Fruit fly (Drosophila melanogaster) whole organism, embryonic: Measurements from ENCODE around the gene CG14817.
A peak's percentile ranks its signal among the peaks of the same experiment; 100 is the strongest.

Source experiments
- B-H2 ChIP-seq: fragments of 200-800 bp; sonication (Bioruptor generic); optimal IDR thresholded peaks from 2 replicates; lab custom pipeline; 2018; ENCODE audit warnings: missing biosample characterization, mild to moderate bottlenecking, missing genetic modification characterization
- C15 ChIP-seq: fragments of 200-800 bp; sonication (Bioruptor generic); IDR thresholded peaks from 3 replicates; pipeline ENCODE4 v1.3.6; 2022; ENCODE audit warnings: missing biosample characterization, missing genetic modification characterization
- CG10274 ChIP-seq: fragments of 200-800 bp; sonication (Bioruptor generic); optimal IDR thresholded peaks from 3 replicates; lab custom pipeline; 2017; ENCODE audit warnings: missing biosample characterization, mild to moderate bottlenecking, missing genetic modification characterization
- CG10321 ChIP-seq: fragments of 200-800 bp; sonication (Bioruptor generic); IDR thresholded peaks from 2 replicates; pipeline ENCODE4 v1.3.6; 2022; ENCODE audit warnings: missing biosample characterization, missing genetic modification characterization
- CG10543 ChIP-seq: fragments of 200-800 bp; sonication (Bioruptor generic); optimal IDR thresholded peaks from 3 replicates; lab custom pipeline; 2017; ENCODE audit warnings: missing biosample characterization, mild to moderate bottlenecking, missing genetic modification characterization, moderate library complexity
- CG11695 ChIP-seq: fragments of 200-800 bp; sonication (Bioruptor generic); IDR thresholded peaks from 3 replicates; pipeline ENCODE4 v1.3.6; 2022; ENCODE audit warnings: missing biosample characterization, missing genetic modification characterization
- CG1233 ChIP-seq: fragments of 200-800 bp; sonication (Bioruptor generic); optimal IDR thresholded peaks from 4 replicates; lab custom pipeline; 2018; ENCODE audit warnings: missing biosample characterization, mild to moderate bottlenecking, missing genetic modification characterization
- CG13624 ChIP-seq: fragments of 200-800 bp; sonication (Bioruptor generic); optimal IDR thresholded peaks from 2 replicates; lab custom pipeline; 2016; ENCODE audit warnings: missing biosample characterization, missing genetic modification characterization
- CG1529 ChIP-seq: fragments of 200-800 bp; sonication (Bioruptor generic); optimal IDR thresholded peaks from 3 replicates; lab custom pipeline; 2018; ENCODE audit warnings: missing biosample characterization, missing genetic modification characterization
- CG15479 ChIP-seq: fragments of 200-800 bp; sonication (Bioruptor generic); optimal IDR thresholded peaks from 3 replicates; lab custom pipeline; 2019; ENCODE audit warnings: missing biosample characterization, mild to moderate bottlenecking, missing genetic modification characterization, moderate library complexity
- CG15696 ChIP-seq: fragments of 200-800 bp; sonication (Bioruptor generic); optimal IDR thresholded peaks from 2 replicates; lab custom pipeline; 2019; ENCODE audit warnings: missing biosample characterization, mild to moderate bottlenecking, missing genetic modification characterization, moderate library complexity
- CG17186 ChIP-seq: fragments of 200-800 bp; sonication (Bioruptor generic); optimal IDR thresholded peaks from 3 replicates; lab custom pipeline; 2017; ENCODE audit warnings: missing biosample characterization, missing genetic modification reagents, missing genetic modification characterization
- CG17359 ChIP-seq: fragments of 200-800 bp; sonication (Bioruptor generic); optimal IDR thresholded peaks from 3 replicates; lab custom pipeline; 2018; ENCODE audit warnings: missing biosample characterization, mild to moderate bottlenecking, missing genetic modification characterization, moderate library complexity
- CG18476 ChIP-seq: fragments of 200-800 bp; sonication (Bioruptor generic); optimal IDR thresholded peaks from 2 replicates; lab custom pipeline; 2016; ENCODE audit warnings: missing biosample characterization, mild to moderate bottlenecking, missing genetic modification characterization
- CG2116 ChIP-seq: fragments of 200-800 bp; sonication (Bioruptor generic); optimal IDR thresholded peaks from 3 replicates; lab custom pipeline; 2018; ENCODE audit warnings: missing biosample characterization, mild to moderate bottlenecking, missing genetic modification characterization
- CG2889 ChIP-seq: fragments of 200-800 bp; sonication (Bioruptor generic); IDR thresholded peaks from 3 replicates; pipeline ENCODE4 v1.3.6; 2022; ENCODE audit warnings: missing biosample characterization, missing genetic modification characterization
- CG31441 ChIP-seq: fragments of 200-800 bp; sonication (Bioruptor generic); IDR thresholded peaks from 2 replicates; pipeline ENCODE4 v1.3.6; 2022; ENCODE audit warnings: missing biosample characterization, missing genetic modification characterization
- CG3847 ChIP-seq: fragments of 200-800 bp; sonication (Bioruptor generic); IDR thresholded peaks from 2 replicates; pipeline ENCODE4 v1.3.6; 2022; ENCODE audit warnings: missing biosample characterization, missing genetic modification characterization
- CG3995 ChIP-seq: fragments of 200-800 bp; sonication (Bioruptor generic); optimal IDR thresholded peaks from 3 replicates; lab custom pipeline; 2016; ENCODE audit warnings: missing biosample characterization, missing genetic modification characterization
- CG4820 ChIP-seq: fragments of 200-800 bp; sonication (Bioruptor generic); optimal IDR thresholded peaks from 3 replicates; lab custom pipeline; 2016; ENCODE audit warnings: missing biosample characterization, missing genetic modification characterization
- CG6683 ChIP-seq: fragments of 200-800 bp; sonication (Bioruptor generic); optimal IDR thresholded peaks from 2 replicates; lab custom pipeline; 2017; ENCODE audit warnings: missing biosample characterization, mild to moderate bottlenecking, missing genetic modification characterization, missing genetic modification reagents
- CG6765 ChIP-seq: fragments of 200-800 bp; sonication (Bioruptor generic); optimal IDR thresholded peaks from 3 replicates; lab custom pipeline; 2017; ENCODE audit warnings: missing biosample characterization, mild to moderate bottlenecking, missing genetic modification characterization
- CG6791 ChIP-seq: fragments of 200-800 bp; sonication (Bioruptor generic); IDR thresholded peaks from 3 replicates; pipeline ENCODE4 v1.3.6; 2022; ENCODE audit warnings: missing biosample characterization, missing genetic modification characterization; ENCODE audit not compliant: partially characterized antibody
- CG7987 ChIP-seq: fragments of 200-800 bp; sonication (Bioruptor generic); optimal IDR thresholded peaks from 2 replicates; lab custom pipeline; 2018; ENCODE audit warnings: missing biosample characterization, mild to moderate bottlenecking, missing genetic modification characterization, moderate library complexity
- CG9609 ChIP-seq: fragments of 200-800 bp; sonication (Bioruptor generic); optimal IDR thresholded peaks from 3 replicates; lab custom pipeline; 2016; ENCODE audit warnings: missing biosample characterization, missing genetic modification characterization
- Dad ChIP-seq: fragments of 200-800 bp; sonication (Bioruptor generic); optimal IDR thresholded peaks from 3 replicates; lab custom pipeline; 2016; ENCODE audit warnings: missing biosample characterization, missing genetic modification characterization
- Doc3 ChIP-seq: fragments of 200-800 bp; sonication (Bioruptor generic); IDR thresholded peaks from 3 replicates; pipeline ENCODE4 v1.3.6; 2022; ENCODE audit warnings: missing biosample characterization, missing genetic modification characterization; ENCODE audit not compliant: partially characterized antibody
- Ets97D ChIP-seq: fragments of 200-800 bp; sonication (Bioruptor generic); optimal IDR thresholded peaks from 3 replicates; lab custom pipeline; 2016; ENCODE audit warnings: missing biosample characterization, missing genetic modification characterization
- H15 ChIP-seq: fragments of 200-800 bp; sonication (Bioruptor generic); IDR thresholded peaks from 3 replicates; pipeline ENCODE4 v1.3.6; 2022; ENCODE audit warnings: missing biosample characterization, missing genetic modification characterization
- HmgZ ChIP-seq: fragments of 200-800 bp; sonication (Bioruptor generic); optimal IDR thresholded peaks from 2 replicates; lab custom pipeline; 2018; ENCODE audit warnings: missing biosample characterization, mild to moderate bottlenecking, missing genetic modification characterization
- Kr ChIP-seq: fragments of 200-800 bp; sonication (Bioruptor generic); optimal IDR thresholded peaks from 2 replicates; lab custom pipeline; 2017; ENCODE audit warnings: missing biosample characterization, mild to moderate bottlenecking, missing genetic modification characterization
- MBD-R2 ChIP-seq: fragments of 200-800 bp; sonication (Bioruptor generic); IDR thresholded peaks from 2 replicates; pipeline ENCODE4 v1.3.6; 2022; ENCODE audit warnings: missing biosample characterization, missing genetic modification characterization
- Mad ChIP-seq: fragments of 200-800 bp; sonication (Bioruptor generic); optimal IDR thresholded peaks from 2 replicates; lab custom pipeline; 2016; ENCODE audit warnings: missing biosample characterization, missing genetic modification characterization
- Opbp ChIP-seq: fragments of 200-800 bp; sonication (Bioruptor generic); IDR thresholded peaks from 3 replicates; pipeline ENCODE4 v1.3.6; 2022; ENCODE audit warnings: missing biosample characterization, missing genetic modification characterization; ENCODE audit not compliant: partially characterized antibody
- al ChIP-seq: fragments of 200-800 bp; sonication (Bioruptor generic); IDR thresholded peaks from 2 replicates; pipeline ENCODE4 v1.3.6; 2022; ENCODE audit warnings: missing biosample characterization, missing genetic modification characterization
- bigmax ChIP-seq: fragments of 200-800 bp; sonication (Bioruptor generic); optimal IDR thresholded peaks from 2 replicates; lab custom pipeline; 2018; ENCODE audit warnings: missing biosample characterization, mild to moderate bottlenecking, missing genetic modification characterization
- br ChIP-seq: fragments of >200 bp; optimal IDR thresholded peaks from 2 replicates; lab custom pipeline; 2017
- corto ChIP-seq: fragments of 200-800 bp; sonication (Bioruptor generic); optimal IDR thresholded peaks from 2 replicates; lab custom pipeline; 2016; ENCODE audit warnings: missing biosample characterization, mild to moderate bottlenecking, missing genetic modification characterization, moderate library complexity
- cwo ChIP-seq: fragments of 200-800 bp; sonication (Bioruptor generic); optimal IDR thresholded peaks from 3 replicates; lab custom pipeline; 2017; ENCODE audit warnings: missing biosample characterization, missing genetic modification characterization, mild to moderate bottlenecking, moderate library complexity, missing genetic modification reagents
- ftz-f1 ChIP-seq: fragments of 200-800 bp; sonication (Bioruptor generic); optimal IDR thresholded peaks from 2 replicates; lab custom pipeline; 2016; ENCODE audit warnings: missing biosample characterization, missing genetic modification characterization
- fu2 ChIP-seq: fragments of 200-800 bp; sonication (Bioruptor generic); optimal IDR thresholded peaks from 2 replicates; lab custom pipeline; 2016; ENCODE audit warnings: missing biosample characterization, missing genetic modification characterization
- gro ChIP-seq: fragments of 200-800 bp; sonication (Bioruptor generic); optimal IDR thresholded peaks from 2 replicates; lab custom pipeline; 2016; ENCODE audit warnings: missing biosample characterization, missing genetic modification characterization
- hth ChIP-seq: fragments of >200 bp; optimal IDR thresholded peaks from 2 replicates; lab custom pipeline; 2017; ENCODE audit warnings: inconsistent platforms
- lbe ChIP-seq: fragments of 200-800 bp; sonication (Bioruptor generic); optimal IDR thresholded peaks from 2 replicates; lab custom pipeline; 2016; ENCODE audit warnings: missing biosample characterization, mild to moderate bottlenecking, missing genetic modification characterization
- odd ChIP-seq: fragments of 200-800 bp; sonication (Bioruptor generic); optimal IDR thresholded peaks from 2 replicates; lab custom pipeline; 2017; ENCODE audit warnings: missing biosample characterization, mild to moderate bottlenecking, missing genetic modification characterization
- pho ChIP-seq: fragments of 200-800 bp; sonication (Bioruptor generic); optimal IDR thresholded peaks from 2 replicates; lab custom pipeline; 2016; ENCODE audit warnings: missing biosample characterization, missing genetic modification characterization
- sim ChIP-seq: fragments of 200-800 bp; sonication (Bioruptor generic); IDR thresholded peaks from 2 replicates; pipeline ENCODE4 v1.3.6; 2022; ENCODE audit warnings: missing biosample characterization, missing genetic modification characterization
- sna ChIP-seq: fragments of 200-800 bp; sonication (Bioruptor generic); IDR thresholded peaks from 2 replicates; pipeline ENCODE4 v1.3.6; 2022; ENCODE audit warnings: missing biosample characterization, missing genetic modification characterization; ENCODE audit not compliant: partially characterized antibody
- sr ChIP-seq: fragments of 200-800 bp; sonication (Bioruptor generic); IDR thresholded peaks from 3 replicates; pipeline ENCODE4 v1.3.6; 2022; ENCODE audit warnings: missing biosample characterization, missing genetic modification characterization
- stc ChIP-seq: fragments of 200-800 bp; sonication (Bioruptor generic); IDR thresholded peaks from 2 replicates; pipeline ENCODE4 v1.3.6; 2022; ENCODE audit warnings: missing biosample characterization, missing genetic modification characterization
- stwl ChIP-seq: fragments of 200-800 bp; sonication (Bioruptor generic); optimal IDR thresholded peaks from 3 replicates; lab custom pipeline; 2018; ENCODE audit warnings: missing biosample characterization, mild to moderate bottlenecking, missing genetic modification characterization, moderate library complexity

Gene CG14817

DNA sequence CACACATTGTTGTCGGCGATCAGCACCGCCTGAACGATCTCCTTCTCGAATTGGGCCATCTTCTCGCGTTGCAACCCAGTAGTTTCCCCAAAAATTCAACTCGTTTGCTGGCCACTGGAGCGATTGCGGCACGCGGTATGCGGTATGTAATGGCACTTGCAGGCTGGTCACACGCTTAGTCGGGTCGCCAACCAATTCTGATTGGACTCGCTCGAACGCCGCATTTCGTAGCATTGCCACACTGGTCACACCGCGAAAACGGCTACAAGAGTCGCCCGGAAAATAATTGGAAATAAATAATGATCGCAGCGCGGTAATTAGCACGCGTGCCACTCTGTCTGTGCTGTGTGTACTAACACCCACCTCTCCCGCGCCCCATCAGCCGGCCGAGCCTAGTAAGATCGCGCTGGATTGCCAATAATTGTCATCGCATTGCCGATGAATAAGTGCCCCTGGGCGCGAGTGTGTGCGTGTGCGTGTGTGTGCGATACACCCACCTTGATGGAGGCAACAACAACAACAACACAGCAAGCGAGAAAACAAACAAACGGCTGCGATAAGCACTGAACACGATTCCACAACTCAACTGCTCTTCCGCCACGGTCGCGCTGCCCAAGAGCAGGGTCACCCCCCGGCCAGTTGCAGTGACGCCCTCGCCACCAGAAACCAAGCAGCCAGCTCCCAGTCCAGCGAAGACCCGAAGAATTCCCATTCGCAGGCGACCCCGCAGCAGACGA is 45.9 kb upstream of the CG14817 start, which contains the start of the genes eIF2Bepsilon and Ocrl (continued):
- TF ChIP-seq corto (GFP tag; lab: Kevin White, UChicago) (no peak), Dad (GFP tag; lab: Kevin White, UChicago) (no peak), gro (peak; percentile 42), CG6683 (GFP tag; lab: Kevin White, UChicago) (peak; percentile 3), CG6791 (GFP tag; lab: Robert Waterston, UW) (no peak), CG13624 (GFP tag; lab: Kevin White, UChicago) (no peak), ftz-f1 (GFP tag; lab: Kevin White, UChicago) (peak; percentile 81), CG4820 (GFP tag; lab: Kevin White, UChicago) (no peak), cwo (GFP tag; lab: Kevin White, UChicago) (no peak), CG15479 (no peak), MBD-R2 (GFP tag; lab: Robert Waterston, UW) (peak; percentile 94), Ets97D (GFP tag; lab: Kevin White, UChicago) (peak; percentile 49), HmgZ (peak; percentile 82), CG18476 (GFP tag; lab: Kevin White, UChicago) (no peak), odd (GFP tag; lab: Kevin White, UChicago) (no peak), stc (GFP tag; lab: Robert Waterston, UW) (no peak), CG6765 (GFP tag; lab: Kevin White, UChicago) (no peak), CG7987 (GFP tag; lab: Kevin White, UChicago) (no peak), fu2 (no peak), CG15696 (no peak), hth (lab: Kevin White, UChicago) (no peak), CG10274 (peak; percentile 59), C15 (no peak), Opbp (peak; percentile 55; the same call in 1 of the 3 replicates), CG2889 (GFP tag; lab: Robert Waterston, UW) (no peak), CG17186 (GFP tag; lab: Kevin White, UChicago) (peak; percentile 65), CG17359 (no peak), CG1529 (GFP tag; lab: Kevin White, UChicago) (no peak), CG3847 (peak; percentile 67), H15 (no peak), CG3995 (GFP tag; lab: Kevin White, UChicago) (no peak), br (lab: Kevin White, UChicago) (no peak), sr (peak; percentile 72; the same call in 2 of the 3 replicates), B-H2 (GFP tag; lab: Kevin White, UChicago) (no peak), Kr (GFP tag; lab: Kevin White, UChicago) (no peak), al (GFP tag; lab: Robert Waterston, UW) (no peak), Doc3 (GFP tag; lab: Robert Waterston, UW) (no peak), CG11695 (GFP tag; lab: Robert Waterston, UW) (no peak), bigmax (no peak), CG2116 (GFP tag; lab: Kevin White, UChicago) (peak; percentile 66), CG10543 (peak; percentile 28), CG31441 (GFP tag; lab: Robert Waterston, UW) (no peak), sim (no peak), Mad (peak; percentile 4), sna (GFP tag; lab: Robert Waterston, UW) (no peak; the same call in 1 of the 2 replicates), lbe (GFP tag; lab: Kevin White, UChicago) (no peak), stwl (no peak), CG1233 (no peak), pho (GFP tag; lab: Kevin White, UChicago) (no peak), CG9609 (GFP tag; lab: Kevin White, UChicago) (peak; percentile 11), CG10321 (GFP tag; lab: Robert Waterston, UW) (no peak)
